Worm (Caenorhabditis elegans) whole organism, L3 larva: ENCODE measurements around the gene mrpl-39.

Experiments used
- R02D3.7 ChIP-seq: fragments of 150-350 bp; optimal IDR thresholded peaks from 2 replicates; lab custom pipeline; 2014; ENCODE audit warnings: missing biosample characterization, missing genetic modification characterization
- ZK546.5 ChIP-seq: sonication (generic microtip); optimal IDR thresholded peaks from 2 replicates; lab custom pipeline; 2017; ENCODE audit warnings: missing biosample characterization, missing genetic modification characterization
- aly-2 ChIP-seq: fragments of 150-350 bp; optimal IDR thresholded peaks from 2 replicates; lab custom pipeline; 2014; ENCODE audit warnings: missing biosample characterization, missing genetic modification characterization
- ceh-16 ChIP-seq: sonication (generic microtip); optimal IDR thresholded peaks from 2 replicates; lab custom pipeline; 2017; ENCODE audit warnings: missing biosample characterization, missing genetic modification characterization
- ceh-82 ChIP-seq: fragments of 150-350 bp; optimal IDR thresholded peaks from 2 replicates; lab custom pipeline; 2014; ENCODE audit warnings: missing biosample characterization, missing genetic modification characterization
- ceh-9 ChIP-seq: sonication (generic microtip); optimal IDR thresholded peaks from 2 replicates; lab custom pipeline; 2018; ENCODE audit warnings: missing biosample characterization, missing genetic modification characterization
- daf-12 ChIP-seq: fragments of 150-350 bp; optimal IDR thresholded peaks from 2 replicates; lab custom pipeline; 2014; ENCODE audit warnings: missing biosample characterization, missing genetic modification reagents, missing genetic modification characterization
- egl-27 ChIP-seq: sonication (generic microtip); optimal IDR thresholded peaks from 4 replicates; lab custom pipeline; 2017; ENCODE audit warnings: missing biosample characterization, missing genetic modification reagents, missing genetic modification characterization
- egl-5 ChIP-seq: fragments of 150-350 bp; optimal IDR thresholded peaks from 2 replicates; lab custom pipeline; 2017; ENCODE audit warnings: missing biosample characterization, missing genetic modification reagents, missing genetic modification characterization, inconsistent platforms
- elt-1 ChIP-seq: fragments of 150-350 bp; optimal IDR thresholded peaks from 2 replicates; lab custom pipeline; 2014; ENCODE audit warnings: missing biosample characterization, missing genetic modification characterization
- elt-2 ChIP-seq: sonication (generic microtip); optimal IDR thresholded peaks from 2 replicates; lab custom pipeline; 2016; ENCODE audit warnings: missing genetic modification reagents, mild to moderate bottlenecking, missing genetic modification characterization, missing compliant biosample characterization
- elt-3 ChIP-seq, 3 experiments: fragments of 150-350 bp in 1 of 3; sonication (generic microtip) in 2 of 3; optimal IDR thresholded peaks; 2 replicates in 2 of 3; 4 replicates in 1 of 3; lab custom pipeline; 2014 to 2017; ENCODE audit warnings: missing biosample characterization in 3 of 3, missing genetic modification characterization in 3 of 3
- eor-1 ChIP-seq, 2 experiments: fragments of 150-350 bp; optimal IDR thresholded peaks; 2 replicates each; lab custom pipeline; 2014 to 2018; ENCODE audit warnings: missing biosample characterization in 2 of 2, missing genetic modification characterization in 2 of 2
- fkh-10 ChIP-seq: sonication (generic microtip); optimal IDR thresholded peaks from 2 replicates; lab custom pipeline; 2017; ENCODE audit warnings: missing biosample characterization, missing genetic modification reagents, missing genetic modification characterization
- fkh-2 ChIP-seq: fragments of 150-350 bp; optimal IDR thresholded peaks from 2 replicates; lab custom pipeline; 2014; ENCODE audit warnings: missing biosample characterization, missing genetic modification reagents, missing genetic modification characterization
- jun-1 ChIP-seq: fragments of 150-350 bp; optimal IDR thresholded peaks from 2 replicates; lab custom pipeline; 2014; ENCODE audit warnings: missing biosample characterization, missing genetic modification reagents, missing genetic modification characterization
- lin-15B ChIP-seq: fragments of 150-350 bp; optimal IDR thresholded peaks from 2 replicates; lab custom pipeline; 2014; ENCODE audit warnings: missing biosample characterization, missing genetic modification characterization
- lin-39 ChIP-seq: fragments of 150-350 bp; optimal IDR thresholded peaks from 2 replicates; lab custom pipeline; 2018; ENCODE audit warnings: missing biosample characterization, missing genetic modification reagents, missing genetic modification characterization
- lsy-12 ChIP-seq: sonication (generic microtip); optimal IDR thresholded peaks from 2 replicates; lab custom pipeline; 2016; ENCODE audit warnings: mild to moderate bottlenecking, missing genetic modification characterization, missing compliant biosample characterization
- mml-1 ChIP-seq: fragments of 150-350 bp; sonication (generic microtip); optimal IDR thresholded peaks from 3 replicates; lab custom pipeline; 2014; ENCODE audit warnings: missing biosample characterization, missing genetic modification characterization
- nfya-1 ChIP-seq: sonication (generic microtip); optimal IDR thresholded peaks from 2 replicates; lab custom pipeline; 2017; ENCODE audit warnings: missing genetic modification characterization, mild to moderate bottlenecking, missing compliant biosample characterization, antibody characterized with exemption, moderate library complexity; ENCODE audit not compliant: insufficient read depth
- nhr-11 ChIP-seq: fragments of 150-350 bp; optimal IDR thresholded peaks from 2 replicates; lab custom pipeline; 2014; ENCODE audit warnings: missing biosample characterization, missing genetic modification characterization
- nhr-12 ChIP-seq: fragments of 150-350 bp; optimal IDR thresholded peaks from 2 replicates; lab custom pipeline; 2014; ENCODE audit warnings: missing biosample characterization, missing genetic modification characterization
- nhr-23 ChIP-seq: fragments of 150-350 bp; optimal IDR thresholded peaks from 2 replicates; lab custom pipeline; 2014; ENCODE audit warnings: missing biosample characterization, missing genetic modification reagents, missing genetic modification characterization
- nhr-237 ChIP-seq: fragments of 150-350 bp; optimal IDR thresholded peaks from 2 replicates; lab custom pipeline; 2014; ENCODE audit warnings: missing biosample characterization, missing genetic modification characterization
- nhr-25 ChIP-seq: sonication (generic microtip); optimal IDR thresholded peaks from 2 replicates; lab custom pipeline; 2017; ENCODE audit warnings: missing biosample characterization, missing genetic modification characterization
- nhr-28 ChIP-seq: fragments of 150-350 bp; optimal IDR thresholded peaks from 2 replicates; lab custom pipeline; 2014; ENCODE audit warnings: missing biosample characterization, missing genetic modification characterization
- nhr-43 ChIP-seq: sonication (generic microtip); optimal IDR thresholded peaks from 2 replicates; lab custom pipeline; 2016; ENCODE audit warnings: mild to moderate bottlenecking, missing genetic modification characterization, missing compliant biosample characterization; ENCODE audit not compliant: poor library complexity, severe bottlenecking
- nhr-67 ChIP-seq: fragments of 150-350 bp; optimal IDR thresholded peaks from 2 replicates; lab custom pipeline; 2014; ENCODE audit warnings: missing biosample characterization, missing genetic modification characterization
- nhr-76 ChIP-seq: fragments of 150-350 bp; sonication (generic microtip); optimal IDR thresholded peaks from 5 replicates; lab custom pipeline; 2014; ENCODE audit warnings: missing biosample characterization, missing genetic modification characterization
- nhr-77 ChIP-seq: fragments of 150-350 bp; optimal IDR thresholded peaks from 2 replicates; lab custom pipeline; 2014; ENCODE audit warnings: missing biosample characterization, missing genetic modification characterization
- pha-4 ChIP-seq: fragments of 150-350 bp; optimal IDR thresholded peaks from 2 replicates; lab custom pipeline; 2014; ENCODE audit warnings: missing biosample characterization, missing genetic modification reagents, missing genetic modification characterization
- sea-2 ChIP-seq: fragments of 150-350 bp; sonication (generic microtip); optimal IDR thresholded peaks from 4 replicates; lab custom pipeline; 2014; ENCODE audit warnings: missing biosample characterization, missing genetic modification reagents, missing genetic modification characterization
- tbx-2 ChIP-seq: sonication (generic microtip); optimal IDR thresholded peaks from 2 replicates; lab custom pipeline; 2016; ENCODE audit warnings: mild to moderate bottlenecking, missing genetic modification characterization, missing compliant biosample characterization
- unc-39 ChIP-seq: sonication (generic microtip); optimal IDR thresholded peaks from 4 replicates; lab custom pipeline; 2017; ENCODE audit warnings: missing biosample characterization, missing genetic modification characterization
- unc-62 ChIP-seq: fragments of 150-350 bp; sonication (generic microtip); optimal IDR thresholded peaks from 4 replicates; lab custom pipeline; 2014; ENCODE audit warnings: missing biosample characterization, missing genetic modification reagents, missing genetic modification characterization
- zag-1 ChIP-seq: fragments of 150-350 bp; optimal IDR thresholded peaks from 2 replicates; lab custom pipeline; 2014; ENCODE audit warnings: missing biosample characterization, missing genetic modification characterization
- ztf-11 ChIP-seq: fragments of 150-350 bp; optimal IDR thresholded peaks from 2 replicates; lab custom pipeline; 2014; ENCODE audit warnings: missing biosample characterization, missing genetic modification characterization
- ztf-4 ChIP-seq: fragments of 150-350 bp; optimal IDR thresholded peaks from 2 replicates; lab custom pipeline; 2014; ENCODE audit warnings: missing biosample characterization, missing genetic modification characterization

The mrpl-39 gene

DNA sequence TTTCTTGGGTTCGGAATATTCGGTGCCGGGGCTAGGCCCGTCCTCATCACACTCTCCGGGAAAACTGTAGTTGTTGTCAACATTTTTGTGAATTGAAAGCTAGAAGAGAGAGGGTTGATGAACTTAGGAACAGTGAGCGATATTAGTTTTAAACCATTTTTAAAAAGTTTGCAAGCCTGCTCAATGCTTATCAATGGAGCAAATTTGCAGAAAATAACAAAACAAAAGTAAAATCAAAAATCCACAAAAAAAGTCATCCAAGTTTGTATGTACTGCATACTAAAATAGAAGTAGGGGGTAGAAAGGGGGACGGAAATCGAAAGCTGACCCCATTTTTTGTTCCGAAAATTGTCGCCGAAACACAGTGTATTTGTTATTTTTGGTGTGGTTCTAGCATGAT is 34.8 kb downstream of the mrpl-39 start, which contains the start of gene T10B5.10:
TSS of gene T10B5.10 (minus strand) at position 101 of the 400 bp plus-strand sequence.
- TF ChIP-seq nhr-28 (no peak), ceh-82 (no peak), daf-12 (no peak), zag-1 (tag; lab: Kevin White, UChicago) (no peak), fkh-10 (GFP tag; lab: Kevin White, UChicago) (no peak), R02D3.7 (tag; lab: Kevin White, UChicago) (no peak), nhr-25 (tag; lab: Kevin White, UChicago) (no peak), nhr-67 (tag; lab: Kevin White, UChicago) (no peak), nhr-12 (tag; lab: Kevin White, UChicago) (no peak), unc-62 (GFP tag; lab: Kevin White, UChicago) (no peak)

DNA sequence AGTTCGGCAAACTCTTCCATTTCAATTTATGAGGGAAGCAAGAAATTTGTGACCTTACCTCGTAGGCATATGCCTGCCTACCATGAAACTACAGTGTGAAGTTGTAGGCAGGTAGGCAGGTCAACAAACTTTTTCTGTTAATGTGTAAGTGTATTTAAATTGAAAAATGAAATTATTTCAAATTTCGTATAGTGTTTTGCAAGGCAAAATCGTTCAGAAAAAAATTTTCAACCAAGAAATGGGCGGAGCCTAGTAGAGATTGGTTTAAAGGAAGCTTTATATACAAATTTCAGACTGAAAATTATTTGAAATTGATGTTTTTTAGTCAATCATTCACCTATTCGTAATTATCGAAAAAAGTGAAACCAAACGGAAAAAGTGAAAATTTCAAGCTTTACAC is 36.5 kb downstream of the mrpl-39 start:
- TF ChIP-seq nhr-28 (no peak), jun-1 (tag; lab: Kevin White, UChicago) (no peak)

DNA sequence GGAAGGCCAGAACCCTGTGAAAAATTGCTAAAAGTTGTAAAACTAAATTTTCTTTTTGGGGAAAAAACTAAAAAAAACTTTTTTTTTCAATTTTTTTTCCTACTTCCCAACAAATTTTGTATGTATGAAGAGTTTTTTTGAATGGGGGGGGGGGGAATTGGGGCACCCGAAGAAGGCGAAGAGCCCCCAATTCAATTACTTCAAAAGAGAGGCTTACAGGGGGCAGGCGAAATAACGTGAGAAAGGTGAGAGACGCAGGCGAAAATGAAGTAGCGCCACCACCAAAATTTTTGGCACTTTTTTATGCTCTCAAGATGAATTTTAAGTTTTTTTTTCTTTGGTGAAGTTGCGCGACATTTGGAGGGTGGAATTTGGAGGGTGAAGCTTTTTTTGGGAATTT is 41.6 kb downstream of the mrpl-39 start:
- TF ChIP-seq nhr-23 (tag; lab: Kevin White, UChicago) (no peak), elt-3 (tag; optimal IDR thresholded peaks at IDR 0.05; lab: Kevin White, UChicago) (no peak), aly-2 (tag; lab: Kevin White, UChicago) (no peak)
- TF ChIP-seq, all 47 proteins: peak for 0

DNA sequence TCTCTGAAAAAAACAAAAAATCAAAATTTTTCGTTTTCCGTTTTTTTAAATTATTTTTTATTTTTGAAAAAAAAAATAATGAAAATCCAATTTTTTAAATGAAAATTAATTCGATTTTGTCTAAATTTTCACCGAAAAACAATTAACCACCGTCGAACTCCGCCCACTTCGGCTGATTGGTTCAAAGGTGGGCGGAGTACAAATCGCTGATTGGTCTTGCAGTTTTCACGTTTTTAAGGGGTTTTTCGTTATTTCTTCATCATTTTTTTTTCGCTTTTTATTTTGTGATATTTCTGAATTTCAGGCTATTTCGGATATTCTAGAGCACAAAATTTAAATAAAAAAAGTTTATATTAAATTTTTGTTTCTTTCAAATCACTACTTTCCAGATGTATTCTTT is 43.6 kb downstream of the mrpl-39 start:
- TF ChIP-seq nfya-1 (tag; lab: Kevin White, UChicago), result peak; percentile 99
- no peak for TF ChIP-seq pha-4 (tag; lab: Kevin White, UChicago)
- no peak for TF ChIP-seq nhr-23 (tag; lab: Kevin White, UChicago)
- TF ChIP-seq nhr-77 (tag; lab: Kevin White, UChicago), result no peak

DNA sequence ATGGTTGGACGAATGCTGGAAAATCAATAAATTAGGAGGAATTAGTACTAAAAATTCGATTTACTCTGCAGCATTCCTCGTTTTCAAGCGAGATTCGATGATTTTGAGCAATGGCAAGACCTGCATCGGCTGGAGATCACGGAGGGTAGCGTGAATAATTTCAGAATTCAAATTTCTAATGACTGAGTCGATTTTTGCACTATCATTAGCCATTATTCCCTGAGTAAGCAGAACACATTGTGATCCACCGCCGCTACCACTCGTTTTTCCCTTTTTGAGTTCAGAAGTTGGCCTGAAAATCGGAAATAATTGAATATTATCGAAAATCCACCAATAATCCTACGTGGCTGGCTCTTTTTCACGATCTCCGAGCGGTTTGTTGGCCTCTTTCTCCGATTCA is 46.6 kb downstream of the mrpl-39 start:
- TF ChIP-seq unc-39 (tag; lab: Kevin White, UChicago) (no peak), nhr-76 (tag; lab: Kevin White, UChicago) (no peak), lsy-12 (tag; lab: Kevin White, UChicago) (no peak), nhr-43 (tag; lab: Kevin White, UChicago) (no peak), jun-1 (tag; lab: Kevin White, UChicago) (no peak), nhr-28 (no peak), nhr-25 (tag; lab: Kevin White, UChicago) (no peak), ztf-11 (tag; lab: Kevin White, UChicago) (no peak), fkh-2 (tag; lab: Kevin White, UChicago) (no peak), nhr-237 (tag; lab: Kevin White, UChicago) (no peak), R02D3.7 (tag; lab: Kevin White, UChicago) (no peak)

DNA sequence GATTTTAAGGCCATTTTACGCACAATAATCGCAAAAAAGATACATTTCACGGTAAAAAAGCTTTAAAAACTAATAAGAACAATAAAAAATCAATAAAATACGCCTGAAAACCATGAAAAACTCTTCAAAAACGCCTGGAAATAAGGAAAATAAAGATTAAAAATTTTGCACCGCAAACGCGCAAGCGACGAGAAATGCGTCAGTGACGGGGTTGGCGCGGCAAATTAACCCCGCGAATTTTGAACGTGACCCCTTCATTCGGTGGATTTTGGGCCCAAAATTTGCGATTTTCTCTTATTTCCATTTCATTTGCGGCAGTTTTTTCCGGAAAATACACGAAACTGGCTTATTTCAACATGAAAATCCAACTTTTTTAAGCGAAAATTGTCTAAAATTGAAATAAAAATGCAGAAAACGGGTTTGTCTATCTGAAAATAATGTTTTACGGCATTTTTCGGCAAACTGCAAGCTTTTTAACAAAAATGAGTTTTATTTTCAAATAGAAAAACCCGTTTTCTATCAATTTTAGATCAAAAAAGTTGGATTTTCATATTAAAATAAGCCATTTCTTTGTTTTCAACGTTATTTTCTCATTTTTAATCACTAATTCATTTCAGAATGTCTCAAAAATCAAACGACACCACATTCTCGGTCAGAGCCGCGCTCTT is 47.4 kb downstream of the mrpl-39 start, which contains the start of gene knl-3:
TSS of gene knl-3 (plus strand) at position 618 of the 668 bp plus-strand sequence.
- TF ChIP-seq fkh-10 (GFP tag; lab: Kevin White, UChicago) (peak; percentile 29), lin-15B (tag; lab: Kevin White, UChicago) (peak; percentile 96), ztf-11 (tag; lab: Kevin White, UChicago) (no peak), egl-5 (tag; lab: Kevin White, UChicago) (no peak), unc-62 (GFP tag; lab: Kevin White, UChicago) (no peak), ZK546.5 (tag; lab: Kevin White, UChicago) (no peak), nhr-76 (tag; lab: Kevin White, UChicago) (no peak), nhr-28 (no peak), nhr-43 (tag; lab: Kevin White, UChicago) (peak; percentile 77), ceh-82 (peak; percentile 72), nhr-25 (tag; lab: Kevin White, UChicago) (peak; percentile 82), elt-1 (tag; lab: Kevin White, UChicago) (no peak), fkh-2 (tag; lab: Kevin White, UChicago) (no peak), daf-12 (no peak), nhr-11 (peak; percentile 41), tbx-2 (tag; lab: Kevin White, UChicago) (peak; percentile 69), jun-1 (tag; lab: Kevin White, UChicago) (peak; percentile 32), nhr-12 (tag; lab: Kevin White, UChicago) (no peak), ceh-9 (tag; lab: Kevin White, UChicago) (no peak), eor-1 (tag; optimal IDR thresholded peaks at IDR 0.05; lab: Kevin White, UChicago) (no peak), nhr-67 (tag; lab: Kevin White, UChicago) (peak; percentile 7), egl-27 (tag; lab: Kevin White, UChicago) (no peak), lsy-12 (tag; lab: Kevin White, UChicago) (peak; percentile 76), mml-1 (tag; lab: Kevin White, UChicago) (no peak), elt-3 (tag; optimal IDR thresholded peaks at IDR 0.05; lab: Kevin White, UChicago) (no peak), elt-2 (tag; lab: Kevin White, UChicago) (peak; percentile 65), lin-39 (tag; lab: Kevin White, UChicago) (peak; percentile 85), nfya-1 (tag; lab: Kevin White, UChicago) (peak; percentile 90), ztf-4 (tag; lab: Kevin White, UChicago) (no peak), ceh-16 (tag; lab: Kevin White, UChicago) (no peak), sea-2 (GFP tag; lab: Kevin White, UChicago) (no peak)
